Worm (Caenorhabditis elegans) whole organism, L4 larva: ENCODE results near the gene ZK262.20.

Experiments
- lin-39 ChIP-seq: fragments of 150-350 bp; optimal IDR thresholded peaks from 2 replicates; lab custom pipeline; 2014; ENCODE audit warnings: missing biosample characterization, missing genetic modification reagents, missing genetic modification characterization
- skn-1 ChIP-seq: fragments of 150-350 bp; optimal IDR thresholded peaks from 2 replicates; lab custom pipeline; 2014; ENCODE audit warnings: missing biosample characterization, missing genetic modification characterization
- zfp-2 ChIP-seq: sonication (generic microtip); optimal IDR thresholded peaks from 2 replicates; lab custom pipeline; 2016; ENCODE audit warnings: mild to moderate bottlenecking, missing genetic modification characterization, missing compliant biosample characterization

DNA sequence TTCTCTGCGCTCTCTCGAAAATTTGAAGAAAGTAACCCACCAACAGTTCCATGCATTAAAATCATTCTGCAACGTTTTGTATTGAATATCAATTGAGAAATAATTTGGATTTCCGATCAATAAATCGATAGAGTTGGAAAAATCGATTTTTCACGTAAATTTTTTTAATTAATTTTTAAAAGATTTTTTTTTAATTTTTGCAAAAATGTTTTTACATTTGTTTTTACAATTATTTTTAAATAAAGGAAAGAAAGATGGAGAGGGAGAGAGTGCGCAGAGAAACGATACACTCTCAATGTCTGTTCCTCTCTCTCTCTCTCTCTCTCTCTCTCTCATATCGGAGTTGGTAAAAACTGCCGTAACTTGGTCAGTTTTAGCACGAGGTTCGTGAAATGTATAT lies 9.3 kb downstream of the ZK262.20 start, which contains the start of gene ZK262.19:
- TF ChIP-seq lin-39 (tag; lab: Kevin White, UChicago), result no peak
- no peak for TF ChIP-seq zfp-2 (tag; lab: Kevin White, UChicago)
- no peak for TF ChIP-seq skn-1 (tag; lab: Kevin White, UChicago)
